Worm (Caenorhabditis elegans): ENCODE measurements around the gene srj-19.
A peak's percentile ranks its signal among the peaks of the same experiment; 100 is the strongest.

srj-19 gene

DNA sequence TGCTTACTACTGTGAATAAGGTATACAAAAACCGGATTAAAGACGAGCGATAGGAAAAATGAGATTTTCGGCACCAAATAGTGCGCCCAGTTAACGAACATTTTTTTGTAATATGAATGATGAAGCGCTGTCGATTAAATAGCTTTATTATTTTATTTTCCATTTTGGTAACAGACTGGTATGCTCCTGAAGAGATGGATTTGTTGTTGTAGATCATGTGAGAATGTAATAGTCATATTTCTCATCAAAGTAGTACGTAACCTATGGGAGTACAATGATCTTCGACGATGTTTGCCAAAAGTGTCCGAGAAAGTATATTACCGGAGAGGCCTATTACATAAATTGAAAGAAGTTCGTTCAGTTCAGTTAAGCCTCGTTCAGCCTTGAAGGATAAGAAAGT is at the start of gene srj-19:
Gene srj-19, minus strand, starts transcription at position 101 of the 400 bp plus-strand sequence.
- TF ChIP-seq rnt-1 (tag; optimal IDR thresholded peaks at IDR 0.05), result no peak
- no peak for TF ChIP-seq mep-1 (tag; optimal IDR thresholded peaks at IDR 0.05)
- TF ChIP-seq mdl-1 (tag; optimal IDR thresholded peaks at IDR 0.05), result no peak
- no peak for TF ChIP-seq snpc-4 (tag; optimal IDR thresholded peaks at IDR 0.05)
- TF ChIP-seq efl-3 (GFP tag; optimal IDR thresholded peaks at IDR 0.05), result no peak
- no peak for TF ChIP-seq ceh-82 (tag; optimal IDR thresholded peaks at IDR 0.05)
- no peak for TF ChIP-seq nhr-76 (tag; optimal IDR thresholded peaks at IDR 0.05)
- TF ChIP-seq lin-39 (tag; optimal IDR thresholded peaks at IDR 0.05), result no peak
- no peak for TF ChIP-seq dsc-1 (tag; optimal IDR thresholded peaks at IDR 0.05)
- TF ChIP-seq fos-1 (tag; optimal IDR thresholded peaks at IDR 0.05), result no peak
- no peak for TF ChIP-seq pag-3 (tag; optimal IDR thresholded peaks at IDR 0.05; ENCODE audit: borderline replicate concordance, insufficient read depth)

DNA sequence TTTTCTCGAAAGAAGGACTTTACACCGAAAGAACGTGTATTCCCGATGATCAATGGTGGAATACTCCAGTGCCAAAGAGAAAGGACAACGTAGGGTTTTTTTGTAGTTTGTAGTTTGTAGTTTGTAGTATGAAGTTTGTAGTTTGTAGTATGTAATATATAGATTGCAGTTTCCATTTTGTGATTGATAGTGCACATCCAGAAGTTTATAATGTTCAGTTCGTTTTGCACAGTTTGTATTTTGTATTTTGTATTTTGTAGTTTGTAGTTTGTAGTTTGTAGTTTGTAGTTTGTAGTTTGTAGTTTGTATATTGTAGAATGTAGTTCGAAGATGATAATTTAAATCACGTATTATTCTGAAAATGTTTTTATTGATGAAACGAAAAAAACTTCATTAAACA is 47.0 kb upstream of the srj-19 start:
- TF ChIP-seq tlp-1 (tag; optimal IDR thresholded peaks at IDR 0.05), result no peak
- no peak for TF ChIP-seq blmp-1 (tag; optimal IDR thresholded peaks at IDR 0.05)
- TF ChIP-seq unc-130 (tag; optimal IDR thresholded peaks at IDR 0.05), result no peak
- TF ChIP-seq fos-1 (tag; optimal IDR thresholded peaks at IDR 0.05), result no peak
- TF ChIP-seq dsc-1 (tag; optimal IDR thresholded peaks at IDR 0.05), result no peak
- TF ChIP-seq unc-62 (GFP tag; optimal IDR thresholded peaks at IDR 0.05), result no peak
- TF ChIP-seq grh-1 (GFP tag; IDR thresholded peaks at IDR 0.05), result no peak
- TF ChIP-seq mep-1 (tag; optimal IDR thresholded peaks at IDR 0.05), result no peak
- TF ChIP-seq unc-98 (GFP tag; IDR thresholded peaks at IDR 0.05), result no peak
- TF ChIP-seq nhr-28 (tag; optimal IDR thresholded peaks at IDR 0.05), result no peak

DNA sequence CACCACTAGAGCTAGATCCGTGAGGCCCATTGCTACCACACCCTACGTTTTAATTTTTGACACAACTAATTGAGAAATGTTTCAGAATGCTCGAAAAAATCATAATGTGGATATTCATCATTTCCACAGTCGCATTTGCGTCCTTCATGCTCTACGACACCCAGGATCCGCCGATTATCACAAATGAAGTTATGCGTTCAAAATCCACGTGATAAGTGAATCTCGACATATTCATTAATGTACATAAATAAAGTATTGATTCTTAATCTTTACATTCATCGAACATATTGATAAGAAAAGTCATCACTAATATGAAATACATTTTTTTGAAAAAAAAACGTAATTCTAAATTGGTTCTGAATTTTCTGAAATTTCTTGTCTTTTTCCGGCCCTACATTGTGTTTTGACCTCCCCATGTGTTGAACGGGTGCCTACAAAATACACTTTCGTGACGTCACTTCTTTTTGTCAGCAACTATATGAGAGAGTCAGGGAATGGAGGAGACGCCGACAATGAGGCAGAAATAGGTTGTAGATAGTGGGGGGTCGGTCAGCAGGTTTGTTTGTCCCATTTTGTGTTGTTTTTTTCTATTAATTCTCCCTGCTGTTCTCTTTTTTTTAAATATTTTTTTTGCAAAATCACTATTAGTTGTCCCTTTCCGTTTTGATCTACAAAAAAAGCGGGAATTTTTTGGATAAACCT is 44.6 kb upstream of the srj-19 start, which contains the start of gene F53E10.1:
Gene F53E10.1, plus strand, starts transcription at position 325 of the 702 bp plus-strand sequence.
- TF ChIP-seq nhr-20 (tag; optimal IDR thresholded peaks at IDR 0.05), result peak; percentile 84
- peak; percentile 59 for TF ChIP-seq blmp-1 (tag; optimal IDR thresholded peaks at IDR 0.05)
- peak; percentile 58 for TF ChIP-seq rnt-1 (tag; optimal IDR thresholded peaks at IDR 0.05)
- TF ChIP-seq mep-1 (tag; optimal IDR thresholded peaks at IDR 0.05), result peak; percentile 52
- TF ChIP-seq sup-37 (GFP tag; optimal IDR thresholded peaks at IDR 0.05), result no peak
- TF ChIP-seq alr-1 (tag; optimal IDR thresholded peaks at IDR 0.05; ENCODE audit: borderline replicate concordance), result no peak
- TF ChIP-seq elt-2 (tag; optimal IDR thresholded peaks at IDR 0.05), result peak; percentile 26
- no peak for TF ChIP-seq egl-13 (tag; optimal IDR thresholded peaks at IDR 0.05)
- TF ChIP-seq snu-23 (GFP tag; optimal IDR thresholded peaks at IDR 0.05), result peak; percentile 80
- TF ChIP-seq nhr-85 (tag), result peak; percentile 94
- no peak for TF ChIP-seq grh-1 (GFP tag; IDR thresholded peaks at IDR 0.05)
- peak; percentile 5 to 29 for TF ChIP-seq lsy-2 (tag; optimal IDR thresholded peaks at IDR 0.05)
- TF ChIP-seq swsn-7 (tag; optimal IDR thresholded peaks at IDR 0.05), result peak; percentile 33
- TF ChIP-seq mdl-1 (tag; optimal IDR thresholded peaks at IDR 0.05), result peak in 1 of 2 experiments; percentile 54
- TF ChIP-seq efl-1 (optimal IDR thresholded peaks at IDR 0.05), result peak; percentile 47 to 58
- TF ChIP-seq efl-1 (GFP tag; optimal IDR thresholded peaks at IDR 0.05 in 1 of 2), result peak; percentile 44 to 93
- peak; percentile 47; the same call in 1 of the 2 replicates for TF ChIP-seq nhr-19 (GFP tag; conservative IDR thresholded peaks at IDR 0.05)
- TF ChIP-seq ztf-4 (tag; optimal IDR thresholded peaks at IDR 0.05), result no peak
- peak; percentile 3 for TF ChIP-seq F16B12.6 (tag; optimal IDR thresholded peaks at IDR 0.05)
- no peak for TF ChIP-seq ztf-11 (tag; optimal IDR thresholded peaks at IDR 0.05)
- no peak for TF ChIP-seq ceh-63 (GFP tag; optimal IDR thresholded peaks at IDR 0.05)
- peak; percentile 12 for TF ChIP-seq lin-13 (GFP tag; optimal IDR thresholded peaks at IDR 0.05)
- peak; percentile 20 for TF ChIP-seq unc-130 (tag; optimal IDR thresholded peaks at IDR 0.05)
- TF ChIP-seq skn-1 (tag; optimal IDR thresholded peaks at IDR 0.05), result peak; percentile 75
- TF ChIP-seq lin-14 (GFP tag; optimal IDR thresholded peaks at IDR 0.05), result peak; percentile 82
- peak; percentile 56 for TF ChIP-seq tbx-2 (tag; optimal IDR thresholded peaks at IDR 0.05)
- TF ChIP-seq dpl-1 (GFP tag; optimal IDR thresholded peaks at IDR 0.05), result peak; percentile 36 to 52 (median 51)
- peak; percentile 60 for TF ChIP-seq nhr-90 (tag; optimal IDR thresholded peaks at IDR 0.05; ENCODE audit: poor library complexity)
- TF ChIP-seq elt-3 (tag; optimal IDR thresholded peaks at IDR 0.05), result peak in 1 of 6 experiments; percentile 38
- TF ChIP-seq C04F5.9 (tag; optimal IDR thresholded peaks at IDR 0.05), result no peak
- peak; percentile 95 for TF ChIP-seq nhr-71 (tag; optimal IDR thresholded peaks at IDR 0.05)
- TF ChIP-seq lin-35 (GFP tag; optimal IDR thresholded peaks at IDR 0.05), result peak; percentile 38 to 69

Data from whole organism, L1 larva.